Worm (Caenorhabditis elegans): ENCODE measurements around the gene Y59A8B.19.

DNA sequence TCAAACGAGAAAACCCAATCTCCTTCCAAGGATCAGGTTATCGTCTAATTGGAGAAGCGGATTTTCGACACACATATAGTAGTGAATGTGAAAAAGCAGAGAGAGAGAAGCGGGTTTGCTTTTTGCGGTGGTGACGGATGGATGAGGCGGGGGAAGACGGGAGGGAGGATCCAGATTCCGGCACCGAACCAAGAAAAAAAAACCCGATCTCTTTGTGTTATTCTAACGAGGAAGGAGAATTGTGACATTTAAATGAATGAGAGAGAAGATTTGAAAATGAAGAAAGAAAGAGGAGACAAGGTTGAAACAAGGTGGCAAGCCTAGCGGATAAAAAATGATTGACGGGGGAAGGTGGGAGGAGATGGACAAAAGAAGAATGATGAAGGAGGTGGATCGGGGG lies 3.2 kb upstream of the Y59A8B.19 start:
- no peak for TF ChIP-seq fkh-10 (GFP tag; optimal IDR thresholded peaks at IDR 0.05)
- no peak for TF ChIP-seq nhr-11 (tag; optimal IDR thresholded peaks at IDR 0.05)
- no peak for TF ChIP-seq zip-5 (tag; optimal IDR thresholded peaks at IDR 0.05)
- TF ChIP-seq pha-4 (tag; optimal IDR thresholded peaks at IDR 0.05) = no peak
- no peak for TF ChIP-seq lim-6 (tag; optimal IDR thresholded peaks at IDR 0.05)
- TF ChIP-seq K09A11.1 (tag; optimal IDR thresholded peaks at IDR 0.05; ENCODE audit: insufficient read depth) = no peak
- no peak for TF ChIP-seq tbx-2 (tag; optimal IDR thresholded peaks at IDR 0.05)
- TF ChIP-seq npax-4 (tag; optimal IDR thresholded peaks at IDR 0.05) = no peak

Data from whole organism, late embryonic.